Fruit fly (Drosophila melanogaster) whole organism, embryonic: ENCODE data around the gene CG6567.

ENCODE experiments used
- CG10565 ChIP-seq: fragments of 200-800 bp; sonication (Bioruptor generic); optimal IDR thresholded peaks from 3 replicates; lab custom pipeline; 2016; ENCODE audit warnings: missing biosample characterization, mild to moderate bottlenecking, missing genetic modification characterization
- CG12104 ChIP-seq: fragments of 200-800 bp; sonication (Bioruptor generic); optimal IDR thresholded peaks from 3 replicates; lab custom pipeline; 2016; ENCODE audit warnings: missing biosample characterization, missing genetic modification characterization
- CG1233 ChIP-seq: fragments of 200-800 bp; sonication (Bioruptor generic); optimal IDR thresholded peaks from 4 replicates; lab custom pipeline; 2018; ENCODE audit warnings: missing biosample characterization, mild to moderate bottlenecking, missing genetic modification characterization
- CG12744 ChIP-seq: fragments of 200-800 bp; sonication (Bioruptor generic); optimal IDR thresholded peaks from 2 replicates; lab custom pipeline; 2016; ENCODE audit warnings: missing biosample characterization, missing genetic modification characterization
- CG16813 ChIP-seq: fragments of 200-800 bp; sonication (Bioruptor generic); IDR thresholded peaks from 3 replicates; pipeline ENCODE4 v1.3.6; 2022; ENCODE audit warnings: missing biosample characterization, missing genetic modification characterization; ENCODE audit not compliant: partially characterized antibody
- CG1792 ChIP-seq: fragments of 200-800 bp; sonication (Bioruptor generic); optimal IDR thresholded peaks from 2 replicates; lab custom pipeline; 2016; ENCODE audit warnings: missing biosample characterization, missing genetic modification characterization
- CG18764 ChIP-seq: fragments of 200-800 bp; sonication (Bioruptor generic); optimal IDR thresholded peaks from 3 replicates; lab custom pipeline; 2016; ENCODE audit warnings: missing biosample characterization, missing genetic modification characterization
- CG2116 ChIP-seq: fragments of 200-800 bp; sonication (Bioruptor generic); optimal IDR thresholded peaks from 3 replicates; lab custom pipeline; 2018; ENCODE audit warnings: missing biosample characterization, mild to moderate bottlenecking, missing genetic modification characterization
- CG2120 ChIP-seq: fragments of 200-800 bp; sonication (Bioruptor generic); optimal IDR thresholded peaks from 3 replicates; lab custom pipeline; 2016; ENCODE audit warnings: missing biosample characterization, missing genetic modification characterization
- CG2199 ChIP-seq: fragments of 200-800 bp; sonication (Bioruptor generic); IDR thresholded peaks from 3 replicates; pipeline ENCODE4 v1.3.6; 2022; ENCODE audit warnings: missing biosample characterization, missing genetic modification characterization
- CG2889 ChIP-seq: fragments of 200-800 bp; sonication (Bioruptor generic); IDR thresholded peaks from 3 replicates; pipeline ENCODE4 v1.3.6; 2022; ENCODE audit warnings: missing biosample characterization, missing genetic modification characterization
- CG3163 ChIP-seq: fragments of 200-800 bp; sonication (Bioruptor generic); optimal IDR thresholded peaks from 3 replicates; lab custom pipeline; 2016; ENCODE audit warnings: missing biosample characterization, missing genetic modification characterization
- CG32532 ChIP-seq: fragments of 200-800 bp; sonication (Bioruptor generic); IDR thresholded peaks from 2 replicates; pipeline ENCODE4 v1.3.6; 2022; ENCODE audit warnings: missing biosample characterization, missing genetic modification characterization
- CG32772 ChIP-seq: fragments of 200-800 bp; sonication (Bioruptor generic); IDR thresholded peaks from 2 replicates; pipeline ENCODE4 v1.3.6; 2022; ENCODE audit warnings: missing biosample characterization, missing genetic modification characterization
- CG4820 ChIP-seq: fragments of 200-800 bp; sonication (Bioruptor generic); optimal IDR thresholded peaks from 3 replicates; lab custom pipeline; 2016; ENCODE audit warnings: missing biosample characterization, missing genetic modification characterization
- CG8281 ChIP-seq: fragments of 200-800 bp; sonication (Bioruptor generic); optimal IDR thresholded peaks from 2 replicates; lab custom pipeline; 2018; ENCODE audit warnings: missing biosample characterization, mild to moderate bottlenecking, missing genetic modification characterization, moderate library complexity
- Chrac-16 ChIP-seq: fragments of 200-800 bp; sonication (Bioruptor generic); optimal IDR thresholded peaks from 3 replicates; lab custom pipeline; 2016; ENCODE audit warnings: missing biosample characterization, missing genetic modification characterization
- Dp ChIP-seq: fragments of 200-800 bp; sonication (Bioruptor generic); optimal IDR thresholded peaks from 2 replicates; lab custom pipeline; 2018; ENCODE audit warnings: missing biosample characterization, mild to moderate bottlenecking, missing genetic modification characterization, moderate library complexity
- Ets97D ChIP-seq: fragments of 200-800 bp; sonication (Bioruptor generic); optimal IDR thresholded peaks from 3 replicates; lab custom pipeline; 2016; ENCODE audit warnings: missing biosample characterization, missing genetic modification characterization
- Fer2 ChIP-seq: fragments of 200-800 bp; sonication (Bioruptor generic); optimal IDR thresholded peaks from 2 replicates; lab custom pipeline; 2018; ENCODE audit warnings: missing biosample characterization, mild to moderate bottlenecking, missing genetic modification characterization, moderate library complexity
- HLH4C ChIP-seq: fragments of 200-800 bp; sonication (Bioruptor generic); IDR thresholded peaks from 3 replicates; pipeline ENCODE4 v1.3.6; 2022; ENCODE audit warnings: missing biosample characterization, missing genetic modification characterization; ENCODE audit not compliant: partially characterized antibody
- Lhr ChIP-seq: fragments of 200-800 bp; sonication (Bioruptor generic); optimal IDR thresholded peaks from 3 replicates; lab custom pipeline; 2017; ENCODE audit warnings: mild to moderate bottlenecking, missing biosample characterization, missing genetic modification reagents, missing genetic modification characterization
- Lim3 ChIP-seq: fragments of 200-800 bp; sonication (Bioruptor generic); IDR thresholded peaks from 2 replicates; pipeline ENCODE4 v1.3.6; 2022; ENCODE audit warnings: missing biosample characterization, missing genetic modification characterization
- MESR4 ChIP-seq: fragments of 200-800 bp; sonication (Bioruptor generic); optimal IDR thresholded peaks from 2 replicates; lab custom pipeline; 2018; ENCODE audit warnings: missing biosample characterization, mild to moderate bottlenecking, missing genetic modification characterization, moderate library complexity
- Scr ChIP-seq: fragments of 200-800 bp; sonication (Bioruptor generic); IDR thresholded peaks from 2 replicates; pipeline ENCODE4 v1.3.6; 2022; ENCODE audit warnings: missing biosample characterization, missing genetic modification characterization; ENCODE audit not compliant: partially characterized antibody
- Side ChIP-seq: fragments of 200-800 bp; sonication (Bioruptor generic); optimal IDR thresholded peaks from 2 replicates; lab custom pipeline; 2016; ENCODE audit warnings: missing biosample characterization, missing genetic modification characterization
- amos ChIP-seq: fragments of 200-800 bp; sonication (Bioruptor generic); IDR thresholded peaks from 2 replicates; pipeline ENCODE4 v1.3.6; 2022; ENCODE audit warnings: missing biosample characterization, missing genetic modification characterization; ENCODE audit not compliant: partially characterized antibody
- ash1 ChIP-seq: fragments of 200-800 bp; sonication (Bioruptor generic); optimal IDR thresholded peaks from 2 replicates; lab custom pipeline; 2018; ENCODE audit warnings: missing biosample characterization, mild to moderate bottlenecking, missing genetic modification characterization
- bab2 ChIP-seq: fragments of 200-800 bp; sonication (Bioruptor generic); optimal IDR thresholded peaks from 2 replicates; lab custom pipeline; 2016; ENCODE audit warnings: missing biosample characterization, missing genetic modification characterization
- bigmax ChIP-seq: fragments of 200-800 bp; sonication (Bioruptor generic); optimal IDR thresholded peaks from 2 replicates; lab custom pipeline; 2018; ENCODE audit warnings: missing biosample characterization, mild to moderate bottlenecking, missing genetic modification characterization
- dati ChIP-seq: fragments of 200-800 bp; sonication (Bioruptor generic); IDR thresholded peaks from 2 replicates; pipeline ENCODE4 v1.3.6; 2022; ENCODE audit warnings: missing biosample characterization, missing genetic modification characterization
- dmrt99B ChIP-seq: fragments of 200-800 bp; sonication (Bioruptor generic); optimal IDR thresholded peaks from 2 replicates; lab custom pipeline; 2018; ENCODE audit warnings: missing biosample characterization, mild to moderate bottlenecking, missing genetic modification characterization, moderate library complexity
- en ChIP-seq: fragments of 200-800 bp; sonication (Bioruptor generic); optimal IDR thresholded peaks from 2 replicates; lab custom pipeline; 2016; ENCODE audit warnings: missing biosample characterization, missing genetic modification characterization
- fd102C ChIP-seq: fragments of 200-800 bp; sonication (Bioruptor generic); optimal IDR thresholded peaks from 2 replicates; lab custom pipeline; 2018; ENCODE audit warnings: missing biosample characterization, mild to moderate bottlenecking, missing genetic modification characterization, moderate library complexity
- hth ChIP-seq: fragments of >200 bp; optimal IDR thresholded peaks from 2 replicates; lab custom pipeline; 2017; ENCODE audit warnings: inconsistent platforms
- jigr1 ChIP-seq: fragments of 200-800 bp; sonication (Bioruptor generic); IDR thresholded peaks from 3 replicates; pipeline ENCODE4 v1.3.6; 2022; ENCODE audit warnings: missing biosample characterization, missing genetic modification characterization
- lov ChIP-seq, 2 experiments: fragments of 200-800 bp in 1 of 2; fragments of >200 bp in 1 of 2; sonication (Bioruptor generic) in 1 of 2; IDR thresholded peaks in 1 of 2; optimal IDR thresholded peaks in 1 of 2; 2 replicates in 1 of 2; 3 replicates in 1 of 2; pipeline versions ENCODE4 v1.3.6 to Lab custom; 2017 to 2022; ENCODE audit warnings: missing biosample characterization in 1 of 2, missing genetic modification characterization in 1 of 2
- nau ChIP-seq: fragments of 200-800 bp; sonication (Bioruptor generic); optimal IDR thresholded peaks from 3 replicates; lab custom pipeline; 2017; ENCODE audit warnings: missing biosample characterization, mild to moderate bottlenecking, missing genetic modification characterization, missing genetic modification reagents
- otp ChIP-seq: fragments of 200-800 bp; sonication (Bioruptor generic); IDR thresholded peaks from 3 replicates; pipeline ENCODE4, ENCODE4 v1.3.6; 2022; ENCODE audit warnings: missing biosample characterization, missing genetic modification characterization
- scrt ChIP-seq: fragments of 200-800 bp; sonication (Bioruptor generic); optimal IDR thresholded peaks from 2 replicates; lab custom pipeline; 2018; ENCODE audit warnings: missing biosample characterization, mild to moderate bottlenecking, missing genetic modification characterization, moderate library complexity
- ssp ChIP-seq: fragments of 200-800 bp; sonication (Bioruptor generic); IDR thresholded peaks from 2 replicates; pipeline ENCODE4 v1.3.6; 2022; ENCODE audit warnings: missing biosample characterization, missing genetic modification characterization
- sug ChIP-seq: fragments of 200-800 bp; optimal IDR thresholded peaks from 2 replicates; lab custom pipeline; 2019; ENCODE audit warnings: missing biosample characterization, mild to moderate bottlenecking, missing genetic modification characterization, moderate library complexity
- tin ChIP-seq: fragments of 200-800 bp; sonication (Bioruptor generic); optimal IDR thresholded peaks from 3 replicates; lab custom pipeline; 2016; ENCODE audit warnings: missing biosample characterization, missing genetic modification characterization
- tio ChIP-seq: fragments of 200-800 bp; sonication (Bioruptor generic); optimal IDR thresholded peaks from 2 replicates; lab custom pipeline; 2017; ENCODE audit warnings: missing biosample characterization, missing genetic modification characterization, inconsistent platforms
- usp ChIP-seq: fragments of >200 bp; optimal IDR thresholded peaks from 2 replicates; lab custom pipeline; 2017; ENCODE audit warnings: missing biosample characterization, missing genetic modification characterization
- vfl ChIP-seq: fragments of 200-800 bp; sonication (Bioruptor generic); optimal IDR thresholded peaks from 2 replicates; lab custom pipeline; 2016; ENCODE audit warnings: missing biosample characterization, missing genetic modification characterization
- wor ChIP-seq: fragments of 200-800 bp; sonication (Bioruptor generic); IDR thresholded peaks from 2 replicates; pipeline ENCODE4 v1.3.6; 2022; ENCODE audit warnings: missing biosample characterization, missing genetic modification characterization
- zen2 ChIP-seq: fragments of 200-800 bp; sonication (Bioruptor generic); IDR thresholded peaks from 3 replicates; pipeline ENCODE4 v1.3.6; 2022; ENCODE audit warnings: missing biosample characterization, missing genetic modification characterization; ENCODE audit not compliant: partially characterized antibody
- zfh1 ChIP-seq: fragments of 200-800 bp; sonication (Bioruptor generic); IDR thresholded peaks from 3 replicates; pipeline ENCODE4 v1.3.6; 2022; ENCODE audit warnings: missing biosample characterization, missing genetic modification characterization
- zfh2 ChIP-seq: fragments of 200-800 bp; sonication (Bioruptor generic); optimal IDR thresholded peaks from 2 replicates; lab custom pipeline; 2016; ENCODE audit warnings: missing biosample characterization, missing genetic modification characterization

Gene CG6567

dm6 chr3R:10884031-10884677 lies 29.9 kb upstream of the CG6567 start (continued):
- TF ChIP-seq Side (GFP tag; lab: Kevin White, UChicago), result no peak
- peak; percentile 18 for TF ChIP-seq tin (GFP tag; lab: Kevin White, UChicago)
- TF ChIP-seq CG2120, result peak; percentile 75
- TF ChIP-seq Chrac-16 (GFP tag; lab: Kevin White, UChicago), result no peak
- TF ChIP-seq otp (GFP tag; lab: Robert Waterston, UW), result peak; percentile 52; the same call in 1 of the 3 replicates
- TF ChIP-seq Dp (GFP tag; lab: Kevin White, UChicago), result no peak
- no peak for TF ChIP-seq CG1792
- no peak for TF ChIP-seq CG2116 (GFP tag; lab: Kevin White, UChicago)
- TF ChIP-seq nau (GFP tag; lab: Kevin White, UChicago), result peak; percentile 20
- TF ChIP-seq zfh2, result peak; percentile 7
- no peak for TF ChIP-seq MESR4 (GFP tag; lab: Kevin White, UChicago)
- peak; percentile 19 for TF ChIP-seq bab2 (GFP tag; lab: Kevin White, UChicago)
- peak; percentile 44 for TF ChIP-seq ssp (GFP tag; lab: Robert Waterston, UW)
- peak; percentile 79 for TF ChIP-seq zfh1
- TF ChIP-seq tio (GFP tag; lab: Kevin White, UChicago), result no peak
- TF ChIP-seq dmrt99B (tag; lab: Kevin White, UChicago), result peak; percentile 92
- TF ChIP-seq CG3163 (GFP tag; lab: Kevin White, UChicago), result no peak
- peak; percentile 45 for TF ChIP-seq CG18764 (GFP tag; lab: Kevin White, UChicago)
- TF ChIP-seq en (GFP tag; lab: Kevin White, UChicago), result no peak
- no peak for TF ChIP-seq CG10565 (GFP tag; lab: Kevin White, UChicago)
- TF ChIP-seq fd102C, result no peak
- peak; percentile 60 for TF ChIP-seq CG4820 (GFP tag; lab: Kevin White, UChicago)
- no peak for TF ChIP-seq hth
- no peak for TF ChIP-seq Lhr (GFP tag; lab: Kevin White, UChicago)
- TF ChIP-seq jigr1 (GFP tag; lab: Robert Waterston, UW), result peak; percentile 63
- no peak for TF ChIP-seq bigmax (GFP tag; lab: Kevin White, UChicago)
- peak; percentile 54 for TF ChIP-seq CG8281 (tag; lab: Kevin White, UChicago)
- TF ChIP-seq Lim3 (GFP tag; lab: Robert Waterston, UW), result peak; percentile 44; the same call in 1 of the 2 replicates
- no peak for TF ChIP-seq vfl (GFP tag; lab: Kevin White, UChicago)
- TF ChIP-seq amos (GFP tag; lab: Robert Waterston, UW), result no peak; the same call in 1 of the 2 replicates
- TF ChIP-seq sug (tag; lab: Kevin White, UChicago), result no peak
- no peak for TF ChIP-seq ash1 (GFP tag; lab: Kevin White, UChicago)
- TF ChIP-seq zen2 (GFP tag; lab: Robert Waterston, UW), result no peak
- TF ChIP-seq Scr (GFP tag; lab: Robert Waterston, UW), result no peak
- no peak for TF ChIP-seq HLH4C (GFP tag; lab: Robert Waterston, UW)
- TF ChIP-seq CG32772, result peak; percentile 75
- TF ChIP-seq usp (GFP tag; lab: Kevin White, UChicago), result no peak
- peak; percentile 16 for TF ChIP-seq Ets97D (GFP tag; lab: Kevin White, UChicago)
- no peak for TF ChIP-seq CG16813 (GFP tag; lab: Robert Waterston, UW)
- peak; percentile 53 for TF ChIP-seq scrt
- TF ChIP-seq CG2199, result no peak
- peak; percentile 60 for TF ChIP-seq CG12104 (GFP tag; lab: Kevin White, UChicago)
- TF ChIP-seq lov (optimal IDR thresholded peaks at IDR 0.05; lab: Kevin White, UChicago), result no peak
- peak; percentile 72; the same call in 2 of the 3 replicates for TF ChIP-seq lov (GFP tag; IDR thresholded peaks at IDR 0.05; lab: Robert Waterston, UW)
- TF ChIP-seq CG1233, result peak; percentile 69
- peak; percentile 62; the same call in 1 of the 2 replicates for TF ChIP-seq dati (GFP tag; lab: Robert Waterston, UW)
- TF ChIP-seq CG2889 (GFP tag; lab: Robert Waterston, UW), result peak; percentile 53; the same call in 1 of the 3 replicates
- TF ChIP-seq CG32532 (GFP tag; lab: Robert Waterston, UW), result peak; percentile 94
- TF ChIP-seq Fer2, result peak; percentile 46
- no peak for TF ChIP-seq CG12744 (GFP tag; lab: Kevin White, UChicago)
- TF ChIP-seq wor (GFP tag; lab: Robert Waterston, UW), result no peak
